Fruit fly (Drosophila melanogaster) whole organism, larva: ENCODE measurements around the gene tty.

Experiments
- noc ChIP-seq: fragments of 200-800 bp; sonication (Bioruptor generic); optimal IDR thresholded peaks from 3 replicates; lab custom pipeline; 2019; ENCODE audit warnings: missing biosample characterization, mild to moderate bottlenecking, missing genetic modification characterization, moderate library complexity

tty gene

DNA sequence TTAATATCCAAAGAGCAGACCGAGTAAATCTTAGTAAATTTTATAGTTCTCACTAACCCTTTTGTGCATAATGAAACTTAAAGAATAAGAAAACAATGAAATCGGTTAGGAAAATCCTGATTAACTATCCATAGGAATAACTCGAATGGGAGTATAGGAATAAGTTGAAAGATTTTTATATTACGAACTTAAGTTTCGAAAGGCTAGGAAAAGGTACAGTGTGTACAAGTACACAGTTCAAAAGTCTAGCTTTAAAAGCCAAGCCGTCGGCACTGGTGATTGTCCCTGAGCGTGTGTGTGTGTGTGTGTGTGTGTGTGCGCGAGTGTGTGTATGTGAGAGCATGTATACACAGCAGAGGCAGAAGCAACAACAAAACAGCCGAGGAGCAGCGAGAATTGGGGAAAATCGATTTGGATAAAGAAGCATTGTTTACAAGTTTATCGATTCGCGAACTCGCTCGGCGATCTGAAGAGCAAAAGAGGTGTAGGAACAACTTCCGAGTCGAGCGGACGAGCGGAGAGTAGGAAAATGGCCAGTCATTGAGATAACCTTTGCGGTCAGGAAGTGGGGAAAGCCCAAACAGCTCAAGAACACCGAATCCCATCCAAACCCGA is 11.8 kb upstream of the tty start:
- no peak for TF ChIP-seq noc (tag; lab: Kevin White, UChicago)

DNA sequence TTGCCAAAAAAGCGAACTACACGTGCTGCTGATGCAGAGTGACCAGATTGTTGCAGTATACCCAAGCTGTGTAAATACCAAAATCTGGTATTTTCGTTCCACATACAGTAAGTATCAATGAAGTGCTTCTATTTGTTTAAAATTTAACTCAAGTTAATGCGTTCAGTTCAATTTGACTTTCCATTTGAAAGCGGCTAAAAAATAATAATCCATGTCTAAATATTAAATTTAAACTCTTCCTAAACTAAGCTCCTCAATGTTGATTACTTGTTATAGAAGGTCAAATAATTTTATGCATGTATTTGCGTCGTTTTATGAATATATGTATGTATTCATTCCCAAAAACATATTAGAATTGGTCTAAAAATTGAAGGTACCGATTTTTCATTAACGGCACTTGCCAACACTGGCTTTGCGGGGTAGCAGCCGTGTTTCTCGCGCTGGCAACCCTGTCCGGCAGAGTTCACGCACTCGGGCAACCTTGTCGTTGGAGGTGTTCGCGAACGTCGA is 10.4 kb upstream of the tty start, which contains the start of the genes peng and sol:
Gene peng (minus strand): TSS at position 44 of the 510 bp plus-strand sequence.
Gene sol (plus strand): TSS at position 481 of the 510 bp plus-strand sequence.
- peak; percentile 67 for TF ChIP-seq noc (tag; lab: Kevin White, UChicago)

- TF ChIP-seq noc (tag; lab: Kevin White, UChicago), result peak; percentile 29
These were observed 5.6 kb upstream of the tty start, which contains the start of gene dod for dm6 chrX:21345036-21345500. Gene dod (plus strand): TSS chrX:21345358.

- no peak for TF ChIP-seq noc (tag; lab: Kevin White, UChicago)
These were observed 1.3 kb downstream of the tty start for dm6 chrX:21338153-21338552.

DNA sequence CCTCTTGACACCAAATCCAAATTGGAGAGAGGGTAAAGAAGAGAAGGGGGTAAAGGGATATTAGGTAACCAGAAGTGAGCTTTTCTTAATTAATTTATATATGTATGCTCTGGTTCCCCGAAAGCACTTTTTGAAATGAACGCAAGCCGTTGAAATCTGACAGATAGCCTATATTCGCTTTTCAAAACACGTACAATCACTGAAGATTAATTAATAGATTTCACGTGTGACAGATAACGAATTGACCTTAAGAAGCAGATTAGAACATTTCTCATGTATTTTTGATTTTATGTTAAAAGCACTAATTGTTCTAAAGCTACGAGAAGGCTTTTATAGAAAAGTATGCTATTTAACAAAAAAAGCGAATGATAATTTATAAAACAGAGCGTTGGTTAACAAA is 2.4 kb downstream of the tty start:
- peak; percentile 10 for TF ChIP-seq noc (tag; lab: Kevin White, UChicago)

- no peak for TF ChIP-seq noc (tag; lab: Kevin White, UChicago)
These were observed 4.9 kb downstream of the tty start for dm6 chrX:21334522-21335104.

- no peak for TF ChIP-seq noc (tag; lab: Kevin White, UChicago)
These were observed 6.3 kb downstream of the tty start for dm6 chrX:21333135-21333534.

DNA sequence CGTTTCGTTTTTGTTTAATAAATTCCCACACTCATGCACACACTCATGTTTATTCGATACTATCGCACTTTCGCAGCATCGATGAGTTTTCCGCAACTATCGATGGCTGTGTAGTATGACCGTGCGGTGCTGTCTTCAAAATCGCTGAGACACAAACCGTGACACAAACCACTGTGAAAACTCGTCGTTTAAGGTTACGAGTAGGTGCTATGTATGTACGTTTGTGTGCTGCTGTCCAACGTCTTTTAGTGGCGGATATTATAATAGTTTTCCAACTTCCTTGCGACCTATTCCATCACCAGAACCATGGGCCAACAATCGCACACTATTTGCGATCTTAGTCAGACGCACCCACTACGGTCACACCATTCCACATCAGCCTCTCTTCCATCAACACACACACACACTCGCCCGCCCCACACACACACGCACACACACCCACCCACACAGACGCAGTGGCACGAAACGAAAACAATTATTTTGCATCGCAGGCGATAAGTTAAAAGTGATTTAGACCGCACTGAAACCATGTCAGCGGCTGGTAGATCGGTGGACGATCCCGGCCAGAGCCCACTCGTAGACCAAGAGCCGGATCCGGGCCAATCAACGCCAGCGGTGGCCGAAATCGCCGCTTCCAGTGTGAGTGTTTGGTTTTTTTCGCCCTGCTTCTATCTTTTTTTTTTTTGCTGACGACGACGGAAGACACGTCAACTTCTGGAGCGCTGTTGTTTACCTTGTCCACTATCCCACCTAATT is 15.4 kb downstream of the tty start, which contains the start of the genes Dd and CG1486:
Gene Dd (minus strand): TSS at position 77 of the 756 bp plus-strand sequence.
Gene CG1486 (plus strand): TSS at position 114 of the 756 bp plus-strand sequence.
- no peak for TF ChIP-seq noc (tag; lab: Kevin White, UChicago)

DNA sequence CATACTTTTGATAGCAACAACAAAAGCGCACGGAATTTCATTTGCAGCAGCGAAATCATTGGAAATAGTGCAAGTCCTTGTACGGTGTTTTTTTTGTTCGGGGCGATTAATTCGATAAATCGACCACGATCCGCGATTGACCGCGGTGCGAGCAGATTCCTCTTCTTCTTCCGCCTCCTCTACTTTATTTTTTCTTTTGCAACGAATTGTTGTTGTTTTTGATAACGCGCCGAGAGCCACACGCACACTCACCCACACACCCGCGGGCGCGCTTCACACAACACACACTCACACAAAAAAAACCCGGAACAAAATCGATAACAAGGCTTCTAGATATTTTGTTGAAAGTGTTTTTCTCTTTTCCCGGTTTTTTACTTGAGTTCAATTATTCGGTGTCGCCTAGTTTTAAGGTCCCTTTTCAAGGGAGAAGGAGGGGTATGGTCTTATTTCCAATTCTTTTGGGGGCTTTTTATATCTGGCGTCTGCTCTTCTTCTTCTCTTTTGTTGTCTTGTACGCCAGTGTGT is 16.2 kb downstream of the tty start:
- no peak for TF ChIP-seq noc (tag; lab: Kevin White, UChicago)

dm6 chrX:21322289-21322981 is 17.0 kb downstream of the tty start:
- no peak for TF ChIP-seq noc (tag; lab: Kevin White, UChicago)

DNA sequence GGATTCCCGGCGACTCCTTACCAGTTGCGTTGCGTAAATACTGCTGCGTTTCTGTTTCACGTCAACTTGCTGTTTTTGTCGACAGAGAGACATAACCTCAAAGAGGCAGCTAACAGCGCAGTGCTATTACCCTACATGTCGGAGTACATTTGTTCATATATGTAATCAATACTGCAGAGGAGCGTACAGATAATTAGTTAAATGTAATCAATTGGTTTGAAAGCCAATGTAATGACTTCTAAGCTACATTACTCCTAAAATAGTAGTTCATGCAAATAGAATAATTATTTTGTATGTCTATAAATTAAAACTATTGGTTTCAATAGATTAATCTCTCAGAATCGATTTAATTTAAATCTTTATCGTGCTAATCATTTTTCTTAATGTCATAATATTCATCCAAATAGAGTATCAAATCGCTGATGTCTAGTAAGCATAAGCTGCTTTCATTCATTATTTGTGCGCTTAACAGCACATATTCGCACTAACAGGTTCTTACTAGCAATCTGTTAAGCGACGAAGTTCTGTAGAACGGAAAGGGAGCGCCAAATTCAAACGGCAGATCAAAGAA is 20.2 kb downstream of the tty start, which contains the start of the genes SLIRP1 and anox:
Gene SLIRP1 (minus strand): TSS at position 95 of the 571 bp plus-strand sequence.
Gene anox (minus strand): TSS at position 95 of the 571 bp plus-strand sequence.
- TF ChIP-seq noc (tag; lab: Kevin White, UChicago), result peak; percentile 90

DNA sequence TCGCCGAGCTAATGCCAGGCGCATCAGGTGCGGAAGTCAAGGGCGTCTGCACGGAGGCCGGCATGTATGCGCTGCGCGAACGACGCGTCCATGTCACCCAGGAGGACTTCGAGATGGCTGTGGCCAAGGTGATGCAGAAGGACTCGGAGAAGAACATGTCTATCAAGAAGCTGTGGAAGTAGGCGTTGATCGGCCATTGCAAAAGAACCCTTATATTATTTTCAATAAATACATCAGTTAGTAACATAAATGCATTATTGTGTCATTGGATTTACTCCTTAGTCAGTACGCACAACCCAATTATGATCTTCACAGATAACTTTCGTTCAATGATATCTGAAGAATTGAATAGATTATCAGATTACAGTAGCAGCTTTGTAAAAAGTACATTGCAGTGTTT is 22.1 kb downstream of the tty start, which contains the start of gene CG1801:
Gene CG1801 (minus strand): TSS at position 101 of the 400 bp plus-strand sequence.
- TF ChIP-seq noc (tag; lab: Kevin White, UChicago), result no peak

- no peak for TF ChIP-seq noc (tag; lab: Kevin White, UChicago)
These were observed 23.6 kb downstream of the tty start, which contains the start of gene Rpt6 for dm6 chrX:21315852-21316251. Gene Rpt6 (plus strand): TSS chrX:21316052.

DNA sequence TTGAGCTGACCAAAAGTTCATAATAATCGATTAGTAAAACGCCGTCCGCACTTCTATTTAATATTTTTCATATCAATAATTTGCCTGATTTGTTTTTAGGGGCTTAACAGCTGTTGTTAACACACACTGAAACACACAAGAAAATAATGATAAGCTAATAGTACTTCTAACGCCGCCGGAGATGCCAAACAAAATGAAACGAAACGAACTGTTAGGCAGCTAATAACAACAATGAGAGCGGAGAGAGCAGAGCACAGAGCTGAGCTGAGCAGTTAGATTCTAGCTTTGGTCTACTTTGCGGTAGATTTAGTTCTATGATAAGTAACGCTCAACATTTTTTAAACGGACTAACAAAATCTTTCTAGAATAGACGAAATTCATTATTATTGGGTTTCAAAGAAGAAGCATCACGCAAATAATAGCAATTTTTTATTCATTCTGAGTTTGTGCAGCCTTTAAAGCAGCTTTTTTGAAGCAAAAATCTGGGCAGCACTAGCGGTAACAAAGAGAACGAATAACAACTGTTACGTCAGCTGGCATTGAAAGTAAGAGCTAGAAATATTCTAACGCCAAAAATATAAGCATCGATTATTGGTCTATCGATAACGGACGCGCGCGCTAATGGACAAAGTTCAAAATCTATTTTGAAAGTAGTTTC is 32.9 kb downstream of the tty start, which contains the start of gene Abca3:
Gene Abca3 (minus strand): TSS at position 181 of the 658 bp plus-strand sequence.
- TF ChIP-seq noc (tag; lab: Kevin White, UChicago), result peak; percentile 81
